Worm (Caenorhabditis elegans): ENCODE results near the gene Y37D8A.25.

- TF ChIP-seq nhr-76 (tag; optimal IDR thresholded peaks at IDR 0.05) (no peak), nhr-25 (tag; optimal IDR thresholded peaks at IDR 0.05; ENCODE audit: borderline replicate concordance, insufficient read depth) (no peak), unc-130 (GFP tag; optimal IDR thresholded peaks at IDR 0.05) (no peak), nhr-28 (tag; optimal IDR thresholded peaks at IDR 0.05) (peak; percentile 100), F49E8.2 (tag; optimal IDR thresholded peaks at IDR 0.05; ENCODE audit: borderline replicate concordance) (no peak)
Measured at ce11 chrIII:12849691-12850090, 29.6 kb upstream of the Y37D8A.25 start.
